Worm (Caenorhabditis elegans): ENCODE results near the gene R166.2.

The R166.2 gene

DNA sequence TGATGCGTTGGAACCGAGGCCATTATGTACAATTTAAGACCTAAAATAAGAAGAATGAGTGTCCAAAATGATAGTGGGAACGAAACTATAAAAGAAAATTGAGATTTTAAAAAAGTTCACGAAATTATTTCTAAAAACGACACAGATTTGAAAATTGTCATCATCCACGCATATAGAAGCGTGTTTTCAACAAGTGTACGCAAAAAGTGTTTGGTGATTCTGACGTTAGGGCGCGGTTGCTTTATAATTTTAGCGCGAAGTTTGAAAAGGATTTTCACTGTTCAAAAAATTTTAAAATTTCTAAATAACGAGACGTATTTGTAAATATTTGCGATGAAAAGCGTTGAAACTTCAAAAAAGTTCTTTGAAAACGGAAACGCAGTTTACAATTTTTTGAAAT is 25.9 kb upstream of the R166.2 start, which contains the start of gene cdc-48.1 (continued):
- TF ChIP-seq gei-17 (GFP tag; optimal IDR thresholded peaks at IDR 0.05) (peak; percentile 91), ceh-100 (GFP tag; IDR thresholded peaks at IDR 0.05) (peak; percentile 94), Y53G8AR.9 (GFP tag; conservative IDR thresholded peaks at IDR 0.05) (peak; percentile 100), C17E4.6 (GFP tag; IDR thresholded peaks at IDR 0.05) (peak; percentile 99), mes-4 (tag; optimal IDR thresholded peaks at IDR 0.05) (peak; percentile 86)

DNA sequence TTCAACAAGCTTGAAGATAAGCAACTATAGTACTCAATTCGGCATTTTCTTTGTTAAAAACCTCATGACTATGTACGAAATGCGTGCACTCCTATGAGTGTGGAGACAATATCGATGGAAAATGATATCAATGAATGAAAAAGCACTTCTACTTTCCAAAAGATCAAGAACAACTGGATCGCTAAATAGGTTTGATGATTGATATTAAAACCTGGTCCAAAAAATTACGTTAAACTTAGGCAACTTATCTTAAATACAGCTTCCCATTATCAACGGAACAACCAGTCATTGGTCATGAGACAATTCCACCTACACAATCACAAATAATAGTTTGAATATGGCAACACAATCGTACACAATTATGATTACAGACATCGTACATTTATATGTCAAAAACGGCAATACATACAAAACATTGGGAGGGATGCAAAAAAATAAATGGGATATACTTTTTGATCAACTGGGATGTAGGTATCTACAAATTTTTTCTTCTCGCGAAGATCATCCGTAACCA is 22.3 kb upstream of the R166.2 start:
- TF ChIP-seq chd-7 (tag; optimal IDR thresholded peaks at IDR 0.05), result no peak
- TF ChIP-seq lin-54 (GFP tag; optimal IDR thresholded peaks at IDR 0.05), result peak; percentile 23
- TF ChIP-seq atf-7 (tag; optimal IDR thresholded peaks at IDR 0.05), result no peak
- TF ChIP-seq attf-5 (GFP tag; optimal IDR thresholded peaks at IDR 0.05), result no peak
- no peak for TF ChIP-seq hlh-12 (tag; optimal IDR thresholded peaks at IDR 0.05)
- no peak for TF ChIP-seq D2030.7 (GFP tag; IDR thresholded peaks at IDR 0.05)
- peak; percentile 81 for TF ChIP-seq F49E8.2 (tag; optimal IDR thresholded peaks at IDR 0.05; ENCODE audit: insufficient read depth)
- TF ChIP-seq mes-4 (tag; optimal IDR thresholded peaks at IDR 0.05), result no peak
- TF ChIP-seq snpc-4 (GFP tag; optimal IDR thresholded peaks at IDR 0.05), result peak; percentile 6
- TF ChIP-seq snpc-4 (tag; optimal IDR thresholded peaks at IDR 0.05), result no peak
- no peak for TF ChIP-seq ccch-3 (GFP tag; optimal IDR thresholded peaks at IDR 0.05)
- TF ChIP-seq B0035.1 (tag; optimal IDR thresholded peaks at IDR 0.05), result no peak
- no peak for TF ChIP-seq F57A8.1 (GFP tag; optimal IDR thresholded peaks at IDR 0.05)
- TF ChIP-seq F23B12.7 (tag; optimal IDR thresholded peaks at IDR 0.05; ENCODE audit: insufficient read depth), result no peak
- no peak for TF ChIP-seq tlf-1 (GFP tag; optimal IDR thresholded peaks at IDR 0.05)
- TF ChIP-seq F39B2.1 (GFP tag; IDR thresholded peaks at IDR 0.05), result no peak
- TF ChIP-seq ets-4 (GFP tag; optimal IDR thresholded peaks at IDR 0.05), result no peak
- TF ChIP-seq ztf-28 (GFP tag; IDR thresholded peaks at IDR 0.05), result no peak
- TF ChIP-seq ztf-6 (GFP tag; IDR thresholded peaks at IDR 0.05), result no peak
- TF ChIP-seq dox-1 (GFP tag; IDR thresholded peaks at IDR 0.05), result no peak
- no peak for TF ChIP-seq tbx-9 (tag; optimal IDR thresholded peaks at IDR 0.05; ENCODE audit: borderline replicate concordance)
- TF ChIP-seq hmg-20 (GFP tag; IDR thresholded peaks at IDR 0.05), result no peak
- TF ChIP-seq attf-3 (GFP tag; conservative IDR thresholded peaks at IDR 0.05), result no peak
- no peak for TF ChIP-seq cebp-2 (GFP tag; IDR thresholded peaks at IDR 0.05)
- TF ChIP-seq ztf-22 (GFP tag; optimal IDR thresholded peaks at IDR 0.05), result no peak
- peak; percentile 54 for TF ChIP-seq hrde-1 (tag; optimal IDR thresholded peaks at IDR 0.05; ENCODE audit: borderline replicate concordance)
- TF ChIP-seq ceh-58 (GFP tag; IDR thresholded peaks at IDR 0.05), result no peak
- no peak for TF ChIP-seq egl-18 (GFP tag; IDR thresholded peaks at IDR 0.05)
- no peak for TF ChIP-seq egl-44 (GFP tag; IDR thresholded peaks at IDR 0.05)
- no peak for TF ChIP-seq F55B11.4 (tag; optimal IDR thresholded peaks at IDR 0.05; ENCODE audit: borderline replicate concordance, insufficient read depth)
- TF ChIP-seq B0336.3 (GFP tag; IDR thresholded peaks at IDR 0.05), result peak; percentile 31; the same call in 1 of the 2 replicates
- TF ChIP-seq ekl-4 (GFP tag; IDR thresholded peaks at IDR 0.05), result 0 out of 2 replicates have a peak, but pooled peaks have one; percentile 60
- no peak for TF ChIP-seq repo-1 (tag; optimal IDR thresholded peaks at IDR 0.05)
- no peak for TF ChIP-seq nhr-27 (tag; optimal IDR thresholded peaks at IDR 0.05)
- peak; percentile 23; the same call in 1 of the 2 replicates for TF ChIP-seq nfyb-1 (GFP tag; IDR thresholded peaks at IDR 0.05)
- no peak for TF ChIP-seq Y53F4B.3 (GFP tag; IDR thresholded peaks at IDR 0.05)
- no peak for TF ChIP-seq ztf-3 (GFP tag; optimal IDR thresholded peaks at IDR 0.05)
- no peak for TF ChIP-seq lsy-27 (tag; optimal IDR thresholded peaks at IDR 0.05; ENCODE audit: borderline replicate concordance, insufficient read depth)
- no peak for TF ChIP-seq C17E4.6 (GFP tag; IDR thresholded peaks at IDR 0.05)
- no peak for TF ChIP-seq pha-4 (tag; optimal IDR thresholded peaks at IDR 0.05)
- TF ChIP-seq ceh-79 (tag; optimal IDR thresholded peaks at IDR 0.05), result no peak
- TF ChIP-seq F52B5.7 (tag; optimal IDR thresholded peaks at IDR 0.05), result no peak
- TF ChIP-seq B0019.2 (GFP tag; conservative IDR thresholded peaks at IDR 0.05), result no peak

Data from whole organism, young adult.